Fruit fly (Drosophila melanogaster): ENCODE measurements around the gene CG34290.

DNA sequence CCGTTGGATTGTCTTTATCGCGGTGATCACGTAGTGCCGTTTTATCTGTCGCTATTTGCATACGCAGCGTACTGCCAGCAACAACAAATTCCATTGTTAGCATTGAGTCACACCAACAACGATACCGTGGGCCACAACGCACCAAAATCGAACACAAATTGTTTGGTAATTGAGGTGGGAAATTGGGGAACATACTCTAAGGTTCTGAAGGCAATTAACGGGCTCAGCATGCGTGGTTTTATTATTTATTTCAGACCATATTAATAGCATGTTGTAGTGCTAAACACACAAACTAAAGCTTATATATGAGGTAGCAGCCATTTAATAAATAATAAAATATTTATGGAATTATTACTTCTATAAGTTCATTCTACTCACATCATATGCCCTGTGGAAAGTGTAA lies 8.9 kb upstream of the CG34290 start:
- TF ChIP-seq CG8478 (optimal IDR thresholded peaks at IDR 0.05): no peak
- no peak for TF ChIP-seq CTCF (optimal IDR thresholded peaks at IDR 0.05)

All from S2 (cell line).